Worm (Caenorhabditis elegans): Measurements from ENCODE around the gene T14B4.20.
A peak's percentile ranks its signal among the peaks of the same experiment; 100 is the strongest.

T14B4.20 gene

DNA sequence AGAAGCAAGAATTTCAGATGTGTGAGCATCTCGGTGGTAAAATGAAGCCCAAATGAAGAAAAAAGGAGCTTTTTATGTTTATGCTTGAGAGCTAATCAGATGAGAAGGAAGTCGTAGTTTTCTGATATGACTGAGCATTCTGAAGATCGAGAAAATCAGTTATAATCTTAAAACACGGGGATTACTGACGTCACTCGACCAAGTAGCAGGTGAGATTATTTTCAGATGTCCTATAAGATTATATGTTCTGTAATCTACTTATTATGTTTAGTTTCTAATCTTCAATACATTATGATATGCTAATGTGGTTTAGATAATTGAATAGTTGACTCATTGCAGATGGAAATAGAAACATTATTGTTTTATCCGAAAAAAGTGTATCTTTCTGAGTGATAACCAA is 29.1 kb downstream of the T14B4.20 start, which contains the start of gene ins-14 (continued):
- no peak for TF ChIP-seq unc-86 (tag; optimal IDR thresholded peaks at IDR 0.05)
- TF ChIP-seq nhr-28 (tag; optimal IDR thresholded peaks at IDR 0.05): no peak
- no peak for TF ChIP-seq C16A3.4 (tag; optimal IDR thresholded peaks at IDR 0.05)
- TF ChIP-seq unc-98 (GFP tag; IDR thresholded peaks at IDR 0.05): no peak
- no peak for TF ChIP-seq lin-39 (tag; optimal IDR thresholded peaks at IDR 0.05)
- no peak for TF ChIP-seq egl-27 (tag; optimal IDR thresholded peaks at IDR 0.05)
- TF ChIP-seq efl-1 (optimal IDR thresholded peaks at IDR 0.05): no peak
- peak in 1 of 2 experiments; percentile 75 for TF ChIP-seq efl-1 (GFP tag; optimal IDR thresholded peaks at IDR 0.05 in 1 of 2)
- TF ChIP-seq nhr-77 (tag; optimal IDR thresholded peaks at IDR 0.05): no peak
- TF ChIP-seq ztf-4 (tag; optimal IDR thresholded peaks at IDR 0.05): no peak
- no peak for TF ChIP-seq nhr-84 (tag; optimal IDR thresholded peaks at IDR 0.05)
- TF ChIP-seq unc-30 (tag; optimal IDR thresholded peaks at IDR 0.05): no peak
- TF ChIP-seq snpc-4 (tag; optimal IDR thresholded peaks at IDR 0.05): no peak
- TF ChIP-seq ceh-63 (GFP tag; optimal IDR thresholded peaks at IDR 0.05): no peak
- TF ChIP-seq dpl-1 (GFP tag; optimal IDR thresholded peaks at IDR 0.05): no peak
- TF ChIP-seq vab-15 (tag; optimal IDR thresholded peaks at IDR 0.05): no peak
- TF ChIP-seq isw-1 (GFP tag; IDR thresholded peaks at IDR 0.05): no peak
- TF ChIP-seq fkh-10 (GFP tag; optimal IDR thresholded peaks at IDR 0.05): no peak
- TF ChIP-seq mef-2 (tag; optimal IDR thresholded peaks at IDR 0.05): no peak
- no peak for TF ChIP-seq nhr-19 (GFP tag; conservative IDR thresholded peaks at IDR 0.05)
- peak; percentile 53 for TF ChIP-seq nhr-71 (tag; optimal IDR thresholded peaks at IDR 0.05)
- no peak for TF ChIP-seq efl-3 (GFP tag; optimal IDR thresholded peaks at IDR 0.05)
- no peak for TF ChIP-seq sup-37 (GFP tag; optimal IDR thresholded peaks at IDR 0.05)
- TF ChIP-seq skn-1 (tag; optimal IDR thresholded peaks at IDR 0.05): no peak
- TF ChIP-seq pag-3 (tag; optimal IDR thresholded peaks at IDR 0.05; ENCODE audit: borderline replicate concordance, insufficient read depth): no peak
- TF ChIP-seq nhr-76 (tag; optimal IDR thresholded peaks at IDR 0.05): no peak
- TF ChIP-seq sptf-1 (tag; optimal IDR thresholded peaks at IDR 0.05): no peak
- no peak for TF ChIP-seq fkh-4 (tag; optimal IDR thresholded peaks at IDR 0.05; ENCODE audit: borderline replicate concordance)
- TF ChIP-seq C34B4.2 (tag; optimal IDR thresholded peaks at IDR 0.05): no peak
- TF ChIP-seq lin-35 (GFP tag; optimal IDR thresholded peaks at IDR 0.05): no peak
- TF ChIP-seq aha-1 (tag; optimal IDR thresholded peaks at IDR 0.05): no peak
- TF ChIP-seq pqm-1 (tag; optimal IDR thresholded peaks at IDR 0.05): no peak
- no peak for TF ChIP-seq mab-9 (GFP tag; IDR thresholded peaks at IDR 0.05)
- TF ChIP-seq snu-23 (GFP tag; optimal IDR thresholded peaks at IDR 0.05): no peak
- TF ChIP-seq swsn-7 (tag; optimal IDR thresholded peaks at IDR 0.05): no peak

DNA sequence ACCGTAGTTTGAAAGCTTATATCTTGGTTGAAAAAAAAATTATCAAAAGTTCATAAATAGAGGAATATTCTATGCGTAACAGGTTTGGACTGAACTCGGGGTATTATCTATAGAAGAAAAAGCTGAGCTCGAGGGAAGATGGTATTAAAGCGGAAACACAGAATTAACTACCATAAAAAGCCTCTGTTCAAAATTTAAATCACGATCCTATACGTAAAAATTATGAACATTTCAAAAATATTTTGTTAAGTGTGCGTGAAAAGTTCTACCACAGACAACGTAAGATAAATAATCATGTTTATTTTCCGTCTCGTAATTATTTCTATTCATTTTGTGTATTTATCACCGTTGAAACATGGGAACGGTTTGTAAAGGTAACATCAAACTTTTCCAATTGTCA is 29.7 kb downstream of the T14B4.20 start, which contains the start of gene F41G3.5:
F41G3.5 (plus strand) TSS at position 301 of the 400 bp plus-strand sequence.
- no peak for TF ChIP-seq nhr-76 (tag; optimal IDR thresholded peaks at IDR 0.05)
- no peak for TF ChIP-seq unc-30 (tag; optimal IDR thresholded peaks at IDR 0.05)
- TF ChIP-seq ets-5 (GFP tag; IDR thresholded peaks at IDR 0.05): no peak
- no peak for TF ChIP-seq alr-1 (tag; optimal IDR thresholded peaks at IDR 0.05; ENCODE audit: borderline replicate concordance)
- no peak for TF ChIP-seq ztf-11 (tag; optimal IDR thresholded peaks at IDR 0.05)
- no peak for TF ChIP-seq unc-86 (tag; optimal IDR thresholded peaks at IDR 0.05)
- TF ChIP-seq nhr-12 (tag; optimal IDR thresholded peaks at IDR 0.05): no peak
- TF ChIP-seq ama-1 (optimal IDR thresholded peaks at IDR 0.05): no peak
- TF ChIP-seq Y116A8C.19 (tag; optimal IDR thresholded peaks at IDR 0.05; ENCODE audit: borderline replicate concordance): no peak
- no peak for TF ChIP-seq nhr-77 (tag; optimal IDR thresholded peaks at IDR 0.05)
- no peak for TF ChIP-seq ceh-82 (tag; optimal IDR thresholded peaks at IDR 0.05)
- TF ChIP-seq pag-3 (tag; optimal IDR thresholded peaks at IDR 0.05; ENCODE audit: borderline replicate concordance, insufficient read depth): no peak
- TF ChIP-seq fkh-10 (GFP tag; optimal IDR thresholded peaks at IDR 0.05): no peak
- no peak for TF ChIP-seq lir-3 (tag; optimal IDR thresholded peaks at IDR 0.05; ENCODE audit: poor library complexity)
- TF ChIP-seq F16B12.6 (tag; optimal IDR thresholded peaks at IDR 0.05): no peak
- TF ChIP-seq zip-4 (GFP tag; optimal IDR thresholded peaks at IDR 0.05): no peak
- no peak for TF ChIP-seq pax-3 (tag; optimal IDR thresholded peaks at IDR 0.05)
- no peak for TF ChIP-seq C34B4.2 (tag; optimal IDR thresholded peaks at IDR 0.05)
